Fruit fly (Drosophila melanogaster) S2 (cell line): ENCODE measurements around the gene Mesh1.

Experiments used
- CG8478 ChIP-seq: fragments of >200 bp; optimal IDR thresholded peaks from 2 replicates; lab custom pipeline; 2018
- CTCF ChIP-seq, 2 experiments: fragments of >200 bp; optimal IDR thresholded peaks; 2 replicates each; lab custom pipeline; 2018

The Mesh1 gene

dm6 chr3R:29202418-29202817 lies at the start of gene Mesh1:
Gene Mesh1 (minus strand): TSS chr3R:29202525.
- TF ChIP-seq CTCF (optimal IDR thresholded peaks at IDR 0.05; lab: Kevin White, UChicago), result no peak
- peak; percentile 5 for TF ChIP-seq CG8478 (lab: Kevin White, UChicago)

DNA sequence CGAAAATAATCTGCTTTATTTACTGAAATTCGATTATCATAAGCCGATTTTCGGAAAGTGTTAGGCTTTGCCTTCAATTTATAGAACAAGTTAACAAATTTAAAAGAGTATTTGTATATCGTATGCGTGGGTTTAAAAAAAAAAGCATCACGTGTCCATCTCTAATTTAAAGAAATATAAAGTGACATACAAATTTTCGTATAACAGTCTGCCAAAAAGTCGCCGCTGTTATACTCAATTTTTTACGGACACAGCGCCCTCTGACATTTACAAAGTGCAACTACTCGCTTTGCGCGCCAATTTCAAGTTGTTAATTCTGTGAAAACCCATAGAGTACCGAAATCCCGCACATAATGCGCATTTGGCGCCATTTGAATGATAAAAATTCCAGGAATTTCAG lies 49.1 kb upstream of the Mesh1 start:
- TF ChIP-seq CG8478 (lab: Kevin White, UChicago) (no peak), CTCF (optimal IDR thresholded peaks at IDR 0.05; lab: Kevin White, UChicago) (peak; percentile 91 to 93)

DNA sequence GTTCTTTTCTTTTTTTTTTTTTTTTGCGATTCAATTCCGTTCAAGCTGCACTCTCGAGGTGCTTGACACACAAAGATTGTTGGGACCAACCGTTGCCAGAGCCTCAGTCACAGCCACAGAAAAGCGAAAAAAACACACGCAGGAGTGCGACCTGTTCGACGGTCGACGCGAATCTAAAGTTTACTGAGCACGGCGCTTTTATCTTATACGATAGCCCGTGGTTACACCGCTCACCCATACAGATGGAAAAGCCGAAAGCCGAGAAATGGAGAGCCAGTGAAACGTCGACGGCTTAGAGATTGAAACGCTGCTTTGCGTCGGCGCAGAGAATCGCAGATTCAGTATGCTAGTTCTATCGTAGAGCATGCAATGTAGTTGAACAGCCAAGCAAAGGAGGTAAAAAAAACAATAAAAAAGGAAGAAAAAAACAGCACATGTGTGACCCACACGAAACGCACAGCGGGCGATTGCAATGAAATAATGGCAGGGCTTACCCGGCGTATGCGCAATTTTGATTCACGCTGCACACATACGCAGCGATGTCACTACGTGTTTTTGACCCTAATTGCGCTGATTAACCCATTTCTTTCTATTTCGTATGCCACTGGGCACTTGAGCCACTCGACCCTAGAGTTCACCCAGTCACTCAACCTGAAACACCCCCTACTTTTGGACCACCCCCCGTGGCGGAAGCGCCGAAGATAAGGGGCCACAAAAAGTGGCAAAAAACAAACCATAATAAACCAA lies 48.1 kb upstream of the Mesh1 start, which contains the start of gene SP1029:
TSS of gene SP1029 (minus strand) at position 180 of the 747 bp plus-strand sequence.
- TF ChIP-seq CG8478 (lab: Kevin White, UChicago), result no peak
- TF ChIP-seq CTCF (optimal IDR thresholded peaks at IDR 0.05; lab: Kevin White, UChicago), result no peak

dm6 chr3R:29244727-29245126 lies 42.4 kb upstream of the Mesh1 start, which contains the start of gene CG31445:
Gene CG31445 (minus strand): TSS chr3R:29244827.
- TF ChIP-seq CTCF (optimal IDR thresholded peaks at IDR 0.05; lab: Kevin White, UChicago), result no peak
- no peak for TF ChIP-seq CG8478 (lab: Kevin White, UChicago)

dm6 chr3R:29238623-29239022 lies 36.3 kb upstream of the Mesh1 start, which contains the start of gene CG11951:
Gene CG11951 (minus strand): TSS chr3R:29238723.
- TF ChIP-seq CG8478 (lab: Kevin White, UChicago), result no peak
- no peak for TF ChIP-seq CTCF (optimal IDR thresholded peaks at IDR 0.05; lab: Kevin White, UChicago)

- TF ChIP-seq CTCF (optimal IDR thresholded peaks at IDR 0.05; lab: Kevin White, UChicago), result no peak
Measured at dm6 chr3R:29230552-29231102, 28.3 kb upstream of the Mesh1 start.

- no peak for TF ChIP-seq CG8478 (lab: Kevin White, UChicago)
- TF ChIP-seq CTCF (optimal IDR thresholded peaks at IDR 0.05; lab: Kevin White, UChicago), result no peak
Measured at dm6 chr3R:29229958-29230357, 27.6 kb upstream of the Mesh1 start.

dm6 chr3R:29228745-29229448 lies 26.6 kb upstream of the Mesh1 start, which contains the start of gene Usp1:
Gene Usp1 (plus strand): TSS chr3R:29229161.
- TF ChIP-seq CTCF (optimal IDR thresholded peaks at IDR 0.05; lab: Kevin White, UChicago) (peak in 1 of 2 experiments; percentile 48), CG8478 (lab: Kevin White, UChicago) (no peak)

- TF ChIP-seq CTCF (optimal IDR thresholded peaks at IDR 0.05; lab: Kevin White, UChicago) (no peak), CG8478 (lab: Kevin White, UChicago) (no peak)
Measured at dm6 chr3R:29227675-29228211, 25.4 kb upstream of the Mesh1 start, which contains the start of gene CG14507. Gene CG14507 (minus strand): TSS chr3R:29227725.

dm6 chr3R:29222891-29223842 lies 20.8 kb upstream of the Mesh1 start, which contains the start of the genes Cisd2 and Brd8:
Gene Cisd2 (minus strand): TSS chr3R:29223428.
Gene Brd8 (plus strand): TSS chr3R:29223485.
- peak in 1 of 2 experiments; percentile 6 for TF ChIP-seq CTCF (optimal IDR thresholded peaks at IDR 0.05; lab: Kevin White, UChicago)
- TF ChIP-seq CG8478 (lab: Kevin White, UChicago), result no peak

DNA sequence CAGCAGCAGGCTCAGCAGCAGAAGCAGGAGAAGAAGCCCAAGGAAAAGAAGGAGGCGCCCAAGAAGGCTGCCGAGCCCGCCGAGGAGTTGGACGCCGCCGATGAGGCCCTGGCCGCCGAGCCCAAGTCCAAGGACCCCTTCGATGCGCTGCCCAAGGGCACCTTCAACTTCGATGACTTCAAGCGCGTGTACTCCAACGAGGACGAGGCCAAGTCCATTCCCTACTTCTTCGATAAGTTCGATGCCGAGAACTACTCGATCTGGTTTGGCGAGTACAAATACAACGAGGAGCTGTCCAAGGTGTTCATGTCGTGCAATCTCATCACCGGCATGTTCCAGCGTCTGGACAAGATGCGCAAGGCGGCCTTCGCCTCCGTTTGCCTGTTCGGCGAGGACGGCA lies 18.8 kb upstream of the Mesh1 start:
- TF ChIP-seq CG8478 (lab: Kevin White, UChicago), result no peak
- TF ChIP-seq CTCF (optimal IDR thresholded peaks at IDR 0.05; lab: Kevin White, UChicago), result no peak

DNA sequence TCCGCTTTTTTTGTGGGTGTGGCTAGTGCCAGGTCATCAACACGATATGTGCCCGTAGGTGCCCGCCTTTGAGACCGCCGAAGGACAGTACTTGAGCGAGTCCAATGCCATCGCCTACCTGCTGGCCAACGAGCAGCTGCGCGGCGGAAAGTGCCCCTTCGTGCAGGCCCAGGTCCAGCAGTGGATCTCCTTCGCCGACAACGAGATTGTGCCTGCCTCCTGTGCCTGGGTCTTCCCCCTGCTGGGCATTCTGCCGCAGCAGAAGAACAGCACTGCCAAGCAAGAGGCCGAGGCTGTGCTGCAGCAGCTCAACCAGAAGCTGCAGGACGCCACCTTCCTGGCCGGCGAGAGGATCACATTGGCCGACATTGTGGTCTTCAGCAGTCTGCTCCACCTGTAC lies 18.3 kb upstream of the Mesh1 start:
- no peak for TF ChIP-seq CTCF (optimal IDR thresholded peaks at IDR 0.05; lab: Kevin White, UChicago)

DNA sequence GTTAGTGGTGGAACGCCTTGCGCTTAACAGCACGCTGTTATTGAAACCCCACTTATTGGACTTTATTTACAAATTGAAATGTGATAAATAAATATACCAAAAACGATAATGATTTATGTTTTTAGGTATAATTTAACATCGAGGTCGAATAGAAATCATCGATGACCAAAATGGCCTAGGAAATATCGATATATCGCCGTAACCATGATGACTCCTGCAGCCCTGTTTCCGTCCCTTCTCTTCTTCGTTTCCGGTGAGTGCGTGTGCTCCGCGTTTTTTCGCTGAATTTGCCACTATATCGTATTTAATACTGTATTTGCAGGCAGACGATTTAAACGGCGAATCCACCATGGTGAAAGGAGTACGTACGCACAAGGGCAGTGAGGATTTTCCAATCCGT lies 17.6 kb upstream of the Mesh1 start, which contains the start of gene eEF1gamma:
TSS of gene eEF1gamma (plus strand) at position 225 of the 400 bp plus-strand sequence.
- TF ChIP-seq CG8478 (lab: Kevin White, UChicago), result no peak
- peak; percentile 10 to 24 for TF ChIP-seq CTCF (optimal IDR thresholded peaks at IDR 0.05; lab: Kevin White, UChicago)
